2 fruit fly cellular contexts compared by ENCODE assay signal in genomic region chr3R:28330266-28331125, dm6.
A peak's percentile ranks its signal among the peaks of the same experiment; 100 is the strongest.
TF ChIP-seq lines count a peak whose summit lies in the region.

No protein-coding gene starts in this region.

TF ChIP-seq in whole organism, embryonic, 481 proteins besides CTCF, POLR2A, EP300 and RAD21 (continued from another document and continues in another):
- TF ChIP-seq row (GFP tag; IDR thresholded peaks at IDR 0.05; lab: Robert Waterston, UW) = 0 out of 3 replicates have a peak, but pooled peaks have one; percentile 23
- peak; percentile 70 for TF ChIP-seq kni (GFP tag; optimal IDR thresholded peaks at IDR 0.05; lab: Kevin White, UChicago)
- TF ChIP-seq CG15514 (GFP tag; optimal IDR thresholded peaks at IDR 0.05; lab: Kevin White, UChicago) = peak; percentile 12
- TF ChIP-seq pho (GFP tag; optimal IDR thresholded peaks at IDR 0.05; lab: Kevin White, UChicago) = no peak
- TF ChIP-seq BtbVII (GFP tag; optimal IDR thresholded peaks at IDR 0.05; lab: Kevin White, UChicago) = peak; percentile 4
- peak; percentile 43 for TF ChIP-seq yki (optimal IDR thresholded peaks at IDR 0.05; lab: Kevin White, UChicago)
- TF ChIP-seq lov (optimal IDR thresholded peaks at IDR 0.05; lab: Kevin White, UChicago) = no peak
- TF ChIP-seq lov (GFP tag; IDR thresholded peaks at IDR 0.05; lab: Robert Waterston, UW) = no peak
- TF ChIP-seq lab (GFP tag; optimal IDR thresholded peaks at IDR 0.05; lab: Kevin White, UChicago) = peak; percentile 30
- peak; percentile 96 for TF ChIP-seq cwo (GFP tag; optimal IDR thresholded peaks at IDR 0.05; lab: Kevin White, UChicago)
- no peak for TF ChIP-seq ham (GFP tag; IDR thresholded peaks at IDR 0.05; lab: Robert Waterston, UW)
- no peak for TF ChIP-seq CG8765 (GFP tag; IDR thresholded peaks at IDR 0.05; lab: Robert Waterston, UW)
- peak; percentile 34 for TF ChIP-seq ash1 (GFP tag; optimal IDR thresholded peaks at IDR 0.05; lab: Kevin White, UChicago)
- TF ChIP-seq zen2 (GFP tag; IDR thresholded peaks at IDR 0.05; lab: Robert Waterston, UW; ENCODE audit: partially characterized antibody) = peak; percentile 47; the same call in 2 of the 3 replicates
- TF ChIP-seq Dp (GFP tag; optimal IDR thresholded peaks at IDR 0.05; lab: Kevin White, UChicago) = peak; percentile 33
- TF ChIP-seq Lpt (GFP tag; optimal IDR thresholded peaks at IDR 0.05; lab: Kevin White, UChicago) = no peak
- peak; percentile 88 for TF ChIP-seq Blimp-1 (GFP tag; optimal IDR thresholded peaks at IDR 0.05; lab: Kevin White, UChicago)
- TF ChIP-seq Pdp1 (GFP tag; optimal IDR thresholded peaks at IDR 0.05; lab: Kevin White, UChicago) = peak in 1 of 2 experiments; percentile 50
- TF ChIP-seq CG7928 (GFP tag; optimal IDR thresholded peaks at IDR 0.05; lab: Kevin White, UChicago) = peak; percentile 84
- TF ChIP-seq CG12659 (GFP tag; optimal IDR thresholded peaks at IDR 0.05; lab: Kevin White, UChicago) = no peak
- no peak for TF ChIP-seq so (GFP tag; IDR thresholded peaks at IDR 0.05; lab: Robert Waterston, UW)
- TF ChIP-seq Dbx (GFP tag; IDR thresholded peaks at IDR 0.05; lab: Robert Waterston, UW) = peak; percentile 33; the same call in 1 of the 3 replicates
- TF ChIP-seq sob (GFP tag; IDR thresholded peaks at IDR 0.05; lab: Robert Waterston, UW) = 0 out of 2 replicates have a peak, but pooled peaks have one; percentile 27
- TF ChIP-seq CG7987 (GFP tag; optimal IDR thresholded peaks at IDR 0.05; lab: Kevin White, UChicago) = peak; percentile 18
- TF ChIP-seq Ada2b (GFP tag; IDR thresholded peaks at IDR 0.05; lab: Robert Waterston, UW) = no peak
- no peak for TF ChIP-seq CG3163 (GFP tag; optimal IDR thresholded peaks at IDR 0.05; lab: Kevin White, UChicago)
- no peak for TF ChIP-seq CG17612 (GFP tag; IDR thresholded peaks at IDR 0.05; lab: Robert Waterston, UW)
- TF ChIP-seq YL-1 (GFP tag; optimal IDR thresholded peaks at IDR 0.05; lab: Kevin White, UChicago) = peak; percentile 18
- no peak for TF ChIP-seq Fer2 (tag; optimal IDR thresholded peaks at IDR 0.05; lab: Kevin White, UChicago)
- peak; percentile 77 for TF ChIP-seq dm (GFP tag; optimal IDR thresholded peaks at IDR 0.05; lab: Kevin White, UChicago)
- no peak for TF ChIP-seq Stat92E (GFP tag; optimal IDR thresholded peaks at IDR 0.05; lab: Kevin White, UChicago)
- peak; percentile 11 for TF ChIP-seq CG17829 (tag; optimal IDR thresholded peaks at IDR 0.05; lab: Kevin White, UChicago)
- no peak for TF ChIP-seq fd102C (GFP tag; optimal IDR thresholded peaks at IDR 0.05; lab: Kevin White, UChicago)
- TF ChIP-seq CG16863 (GFP tag; optimal IDR thresholded peaks at IDR 0.05; lab: Kevin White, UChicago) = no peak
- no peak for TF ChIP-seq CG3065 (GFP tag; optimal IDR thresholded peaks at IDR 0.05; lab: Kevin White, UChicago)
- TF ChIP-seq Side (GFP tag; optimal IDR thresholded peaks at IDR 0.05; lab: Kevin White, UChicago) = peak; percentile 7
- TF ChIP-seq CG9437 (GFP tag; optimal IDR thresholded peaks at IDR 0.05; lab: Kevin White, UChicago) = peak; percentile 99
- peak; percentile 19 for TF ChIP-seq Fer1 (GFP tag; optimal IDR thresholded peaks at IDR 0.05; lab: Kevin White, UChicago)
- TF ChIP-seq CG2199 (GFP tag; IDR thresholded peaks at IDR 0.05; lab: Robert Waterston, UW) = 0 out of 3 replicates have a peak, but pooled peaks have one; percentile 52
- peak; percentile 21 for TF ChIP-seq sug (tag; optimal IDR thresholded peaks at IDR 0.05; lab: Kevin White, UChicago)
- TF ChIP-seq unc-4 (GFP tag; IDR thresholded peaks at IDR 0.05; lab: Robert Waterston, UW; ENCODE audit: partially characterized antibody) = peak; percentile 24; the same call in 1 of the 2 replicates
- TF ChIP-seq sc (optimal IDR thresholded peaks at IDR 0.05; lab: Kevin White, UChicago) = no peak
- no peak for TF ChIP-seq sc (GFP tag; optimal IDR thresholded peaks at IDR 0.05; lab: Kevin White, UChicago)
- TF ChIP-seq fru (optimal IDR thresholded peaks at IDR 0.05; lab: Kevin White, UChicago) = no peak
- no peak for TF ChIP-seq cas (GFP tag; IDR thresholded peaks at IDR 0.05; lab: Robert Waterston, UW)
- no peak for TF ChIP-seq gce (GFP tag; IDR thresholded peaks at IDR 0.05; lab: Robert Waterston, UW)
- no peak for TF ChIP-seq Mrtf (GFP tag; IDR thresholded peaks at IDR 0.05; lab: Robert Waterston, UW)
- TF ChIP-seq dysf (GFP tag; IDR thresholded peaks at IDR 0.05; lab: Robert Waterston, UW) = no peak
- TF ChIP-seq CG2120 (GFP tag; optimal IDR thresholded peaks at IDR 0.05; lab: Kevin White, UChicago) = peak; percentile 12
- peak; percentile 38; the same call in 1 of the 2 replicates for TF ChIP-seq CG32532 (GFP tag; IDR thresholded peaks at IDR 0.05; lab: Robert Waterston, UW)
- no peak for TF ChIP-seq pita (GFP tag; optimal IDR thresholded peaks at IDR 0.05; lab: Kevin White, UChicago)
- peak; percentile 63 for TF ChIP-seq CG13287 (GFP tag; IDR thresholded peaks at IDR 0.05; lab: Robert Waterston, UW; ENCODE audit: partially characterized antibody)
- peak; percentile 46 for TF ChIP-seq her (GFP tag; optimal IDR thresholded peaks at IDR 0.05; lab: Kevin White, UChicago)
- TF ChIP-seq bbx (GFP tag; IDR thresholded peaks at IDR 0.05; lab: Robert Waterston, UW; ENCODE audit: partially characterized antibody) = 0 out of 2 replicates have a peak, but pooled peaks have one; percentile 38
- no peak for TF ChIP-seq CG8290 (GFP tag; optimal IDR thresholded peaks at IDR 0.05; lab: Kevin White, UChicago)
- peak in 1 of 2 experiments; percentile 63 for TF ChIP-seq CG8290 (tag; optimal IDR thresholded peaks at IDR 0.05; lab: Kevin White, UChicago)
- TF ChIP-seq cg (GFP tag; optimal IDR thresholded peaks at IDR 0.05; lab: Kevin White, UChicago) = peak; percentile 39
- TF ChIP-seq pfk (GFP tag; optimal IDR thresholded peaks at IDR 0.05; lab: Kevin White, UChicago) = peak; percentile 48
- TF ChIP-seq bigmax (GFP tag; optimal IDR thresholded peaks at IDR 0.05; lab: Kevin White, UChicago) = peak; percentile 44
- TF ChIP-seq CrebB (tag; optimal IDR thresholded peaks at IDR 0.05; lab: Kevin White, UChicago) = peak; percentile 53
- TF ChIP-seq Atf6 (GFP tag; IDR thresholded peaks at IDR 0.05; lab: Robert Waterston, UW) = peak; percentile 25; the same call in 1 of the 2 replicates
- peak; percentile 48 for TF ChIP-seq CG9727 (GFP tag; optimal IDR thresholded peaks at IDR 0.05; lab: Kevin White, UChicago)
- TF ChIP-seq CG13424 (tag; optimal IDR thresholded peaks at IDR 0.05; lab: Kevin White, UChicago) = no peak
- peak; percentile 10 for TF ChIP-seq cad (GFP tag; optimal IDR thresholded peaks at IDR 0.05; lab: Kevin White, UChicago)
- TF ChIP-seq CG13624 (GFP tag; optimal IDR thresholded peaks at IDR 0.05; lab: Kevin White, UChicago) = no peak

TF ChIP-seq in whole organism, prepupa, 60 proteins besides CTCF, POLR2A, EP300 and RAD21 (continued from another document):
- TF ChIP-seq CG8632 (GFP tag; optimal IDR thresholded peaks at IDR 0.05; lab: Kevin White, UChicago) (peak; percentile 23), Sox102F (GFP tag; optimal IDR thresholded peaks at IDR 0.05; lab: Kevin White, UChicago) (peak; percentile 8), Sox14 (GFP tag; optimal IDR thresholded peaks at IDR 0.05; lab: Kevin White, UChicago) (no peak), CG11762 (GFP tag; optimal IDR thresholded peaks at IDR 0.05; lab: Kevin White, UChicago; ENCODE audit: insufficient read depth) (no peak), acj6 (GFP tag; optimal IDR thresholded peaks at IDR 0.05; lab: Kevin White, UChicago) (peak; percentile 20), ss (GFP tag; optimal IDR thresholded peaks at IDR 0.05; lab: Kevin White, UChicago) (peak in 1 of 2 experiments; percentile 50), CG31627 (GFP tag; optimal IDR thresholded peaks at IDR 0.05; lab: Kevin White, UChicago) (peak; percentile 11), Eip93F (GFP tag; optimal IDR thresholded peaks at IDR 0.05; lab: Kevin White, UChicago) (no peak), Eip78C (GFP tag; lab: Kevin White, UChicago) (peak; percentile 68), CG6808 (GFP tag; optimal IDR thresholded peaks at IDR 0.05; lab: Kevin White, UChicago) (peak; percentile 14), svp (GFP tag; lab: Kevin White, UChicago) (peak; percentile 18), CG34406 (GFP tag; optimal IDR thresholded peaks at IDR 0.05; lab: Kevin White, UChicago) (no peak), achi (GFP tag; optimal IDR thresholded peaks at IDR 0.05; lab: Kevin White, UChicago) (no peak), esn (GFP tag; optimal IDR thresholded peaks at IDR 0.05; lab: Kevin White, UChicago) (no peak), CG10669 (GFP tag; optimal IDR thresholded peaks at IDR 0.05; lab: Kevin White, UChicago) (no peak), Ets96B (tag; optimal IDR thresholded peaks at IDR 0.05; lab: Kevin White, UChicago) (no peak)
